Worm (Caenorhabditis elegans) whole organism, L4 larva: ENCODE data around the gene F13H8.2.

Source experiments
- attf-4 ChIP-seq: sonication (generic microtip); optimal IDR thresholded peaks from 3 replicates; lab custom pipeline; 2017; ENCODE audit warnings: missing biosample characterization, missing genetic modification characterization
- ces-1 ChIP-seq: fragments of 150-350 bp; sonication (generic microtip); optimal IDR thresholded peaks from 4 replicates; lab custom pipeline; 2014; ENCODE audit warnings: missing biosample characterization, missing genetic modification reagents, missing genetic modification characterization
- lin-13 ChIP-seq: fragments of 150-350 bp; optimal IDR thresholded peaks from 2 replicates; lab custom pipeline; 2014; ENCODE audit warnings: missing biosample characterization, missing genetic modification reagents, missing genetic modification characterization
- nhr-28 ChIP-seq: fragments of 150-350 bp; optimal IDR thresholded peaks from 2 replicates; lab custom pipeline; 2014; ENCODE audit warnings: missing biosample characterization, missing genetic modification characterization
- nhr-41 ChIP-seq: fragments of 200-800 bp; sonication (Bioruptor generic); IDR thresholded peaks from 2 replicates; pipeline ENCODE4 v1.3.6; 2022; ENCODE audit warnings: missing genetic modification reagents, missing genetic modification characterization, missing compliant biosample characterization
- skn-1 ChIP-seq: fragments of 150-350 bp; optimal IDR thresholded peaks from 2 replicates; lab custom pipeline; 2014; ENCODE audit warnings: missing biosample characterization, missing genetic modification characterization
- snpc-4 ChIP-seq: fragments of 150-350 bp; optimal IDR thresholded peaks from 2 replicates; lab custom pipeline; 2014; ENCODE audit warnings: missing biosample characterization, missing genetic modification characterization
- tag-97 ChIP-seq: fragments of 200-800 bp; sonication (Bioruptor generic); IDR thresholded peaks from 2 replicates; pipeline ENCODE4 v1.3.6; 2022; ENCODE audit warnings: missing genetic modification characterization, missing compliant biosample characterization
- unc-130 ChIP-seq: sonication (generic microtip); optimal IDR thresholded peaks from 2 replicates; lab custom pipeline; 2016; ENCODE audit warnings: missing genetic modification reagents, missing genetic modification characterization, missing compliant biosample characterization
- ztf-11 ChIP-seq: fragments of 150-350 bp; optimal IDR thresholded peaks from 2 replicates; lab custom pipeline; 2014; ENCODE audit warnings: missing biosample characterization, missing genetic modification characterization

DNA sequence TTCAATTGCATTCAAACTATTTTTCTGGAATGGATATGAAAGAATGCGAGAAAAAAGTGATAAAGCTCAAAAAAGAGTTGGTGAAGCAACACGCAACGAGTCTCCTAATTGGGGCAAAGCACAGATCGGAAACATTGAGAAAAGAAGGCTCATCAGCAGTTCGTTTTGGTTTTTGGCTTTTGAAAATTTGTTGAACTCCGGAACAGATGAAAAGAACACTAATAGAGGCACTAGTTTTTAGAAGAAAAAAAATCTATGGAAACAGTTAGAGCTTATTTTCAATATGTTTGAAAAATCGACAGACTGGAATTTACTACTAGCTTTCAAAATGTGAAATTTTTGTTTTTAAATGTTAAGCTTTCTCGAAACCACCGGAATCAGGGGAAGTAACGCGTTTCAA is 41.7 kb downstream of the F13H8.2 start:
- TF ChIP-seq tag-97 (GFP tag; lab: Robert Waterston, UW) (no peak), lin-13 (no peak), snpc-4 (tag; lab: Kevin White, UChicago) (no peak), ztf-11 (tag; lab: Kevin White, UChicago) (no peak), skn-1 (no peak), unc-130 (GFP tag; lab: Kevin White, UChicago) (no peak), nhr-41 (GFP tag; lab: Robert Waterston, UW) (no peak), nhr-28 (tag; lab: Kevin White, UChicago) (no peak), attf-4 (no peak), ces-1 (GFP tag; lab: Kevin White, UChicago) (no peak)
